Worm (Caenorhabditis elegans): ENCODE results near the gene nhr-137.

Gene nhr-137

ce11 chrX:6644971-6645704, 23.7 kb downstream of the nhr-137 start, which contains the start of gene C56E10.3:
Gene C56E10.3 (plus strand): TSS chrX:6645654.
- no peak for TF ChIP-seq unc-39 (tag; optimal IDR thresholded peaks at IDR 0.05)
- no peak for TF ChIP-seq mls-2 (tag; optimal IDR thresholded peaks at IDR 0.05)
- no peak for TF ChIP-seq pha-4 (tag; optimal IDR thresholded peaks at IDR 0.05)
- no peak for TF ChIP-seq mab-5 (tag; optimal IDR thresholded peaks at IDR 0.05)
- TF ChIP-seq unc-120 (tag; optimal IDR thresholded peaks at IDR 0.05; ENCODE audit: poor library complexity, severe bottlenecking): no peak
- TF ChIP-seq elt-3 (tag; optimal IDR thresholded peaks at IDR 0.05): no peak
- no peak for TF ChIP-seq ceh-83 (GFP tag; optimal IDR thresholded peaks at IDR 0.05)
- TF ChIP-seq sptf-1 (tag; optimal IDR thresholded peaks at IDR 0.05): no peak
- TF ChIP-seq nhr-2 (tag; optimal IDR thresholded peaks at IDR 0.05): no peak
- TF ChIP-seq unc-62 (GFP tag; optimal IDR thresholded peaks at IDR 0.05): no peak
- no peak for TF ChIP-seq bed-3 (GFP tag; optimal IDR thresholded peaks at IDR 0.05)
- TF ChIP-seq tbx-8 (GFP tag; optimal IDR thresholded peaks at IDR 0.05): no peak
- no peak for TF ChIP-seq blmp-1 (tag; optimal IDR thresholded peaks at IDR 0.05)

ce11 chrX:6642798-6643197, 26.0 kb downstream of the nhr-137 start:
- TF ChIP-seq nhr-12 (tag; optimal IDR thresholded peaks at IDR 0.05): no peak
- TF ChIP-seq nhr-237 (tag; optimal IDR thresholded peaks at IDR 0.05): no peak
- no peak for TF ChIP-seq nhr-76 (tag; optimal IDR thresholded peaks at IDR 0.05)
- TF ChIP-seq unc-39 (tag; optimal IDR thresholded peaks at IDR 0.05): no peak
- no peak for TF ChIP-seq pha-4 (tag; optimal IDR thresholded peaks at IDR 0.05)
- no peak for TF ChIP-seq mep-1 (tag; optimal IDR thresholded peaks at IDR 0.05)
- no peak for TF ChIP-seq unc-62 (GFP tag; optimal IDR thresholded peaks at IDR 0.05)
- TF ChIP-seq ceh-39 (tag; optimal IDR thresholded peaks at IDR 0.05): no peak
- no peak for TF ChIP-seq blmp-1 (tag; optimal IDR thresholded peaks at IDR 0.05)
- TF ChIP-seq lin-13 (tag; optimal IDR thresholded peaks at IDR 0.05): no peak
- no peak for TF ChIP-seq hlh-1 (tag; optimal IDR thresholded peaks at IDR 0.05)
- no peak for TF ChIP-seq mab-5 (tag; optimal IDR thresholded peaks at IDR 0.05)
- TF ChIP-seq bed-3 (GFP tag; optimal IDR thresholded peaks at IDR 0.05): no peak
- no peak for TF ChIP-seq sem-2 (GFP tag; optimal IDR thresholded peaks at IDR 0.05)
- TF ChIP-seq ztf-11 (tag; optimal IDR thresholded peaks at IDR 0.05): no peak
- no peak for TF ChIP-seq nhr-2 (tag; optimal IDR thresholded peaks at IDR 0.05)
- TF ChIP-seq ces-1 (GFP tag; optimal IDR thresholded peaks at IDR 0.05): no peak
- no peak for TF ChIP-seq tbx-8 (GFP tag; optimal IDR thresholded peaks at IDR 0.05)

- TF ChIP-seq pha-4 (tag; optimal IDR thresholded peaks at IDR 0.05) (no peak), nhr-28 (tag; optimal IDR thresholded peaks at IDR 0.05) (no peak), zip-8 (tag; optimal IDR thresholded peaks at IDR 0.05) (no peak), drap-1 (GFP tag; optimal IDR thresholded peaks at IDR 0.05) (no peak), ceh-83 (GFP tag; optimal IDR thresholded peaks at IDR 0.05) (no peak), blmp-1 (tag; optimal IDR thresholded peaks at IDR 0.05) (no peak)
Measured at ce11 chrX:6641509-6641908, 27.3 kb downstream of the nhr-137 start.

- no peak for TF ChIP-seq ceh-43 (GFP tag; optimal IDR thresholded peaks at IDR 0.05)
- no peak for TF ChIP-seq mab-5 (tag; optimal IDR thresholded peaks at IDR 0.05)
- TF ChIP-seq sem-2 (GFP tag; optimal IDR thresholded peaks at IDR 0.05): no peak
- TF ChIP-seq lsy-2 (tag; optimal IDR thresholded peaks at IDR 0.05): no peak
- TF ChIP-seq lin-13 (tag; optimal IDR thresholded peaks at IDR 0.05): no peak
- no peak for TF ChIP-seq zip-8 (tag; optimal IDR thresholded peaks at IDR 0.05)
- no peak for TF ChIP-seq ztf-11 (tag; optimal IDR thresholded peaks at IDR 0.05)
- no peak for TF ChIP-seq mls-2 (tag; optimal IDR thresholded peaks at IDR 0.05)
- TF ChIP-seq mep-1 (tag; optimal IDR thresholded peaks at IDR 0.05): no peak
- TF ChIP-seq nhr-12 (tag; optimal IDR thresholded peaks at IDR 0.05): no peak
- no peak for TF ChIP-seq ham-2 (GFP tag; optimal IDR thresholded peaks at IDR 0.05)
- TF ChIP-seq tbx-8 (GFP tag; optimal IDR thresholded peaks at IDR 0.05): no peak
- no peak for TF ChIP-seq pha-4 (tag; optimal IDR thresholded peaks at IDR 0.05)
- no peak for TF ChIP-seq sptf-1 (tag; optimal IDR thresholded peaks at IDR 0.05)
Measured at ce11 chrX:6640570-6641199, 28.1 kb downstream of the nhr-137 start, which contains the start of gene nhr-120. Gene nhr-120 (minus strand): TSS chrX:6640620.

ce11 chrX:6638985-6639573, 29.7 kb downstream of the nhr-137 start:
- TF ChIP-seq hlh-1 (tag; optimal IDR thresholded peaks at IDR 0.05) (no peak), lin-13 (tag; optimal IDR thresholded peaks at IDR 0.05) (no peak), bed-3 (GFP tag; optimal IDR thresholded peaks at IDR 0.05) (no peak), nhr-2 (tag; optimal IDR thresholded peaks at IDR 0.05) (no peak), tbx-8 (GFP tag; optimal IDR thresholded peaks at IDR 0.05) (no peak), zip-8 (tag; optimal IDR thresholded peaks at IDR 0.05) (no peak), ceh-39 (tag; optimal IDR thresholded peaks at IDR 0.05) (no peak)
